Fruit fly (Drosophila melanogaster): Measurements from ENCODE around the gene CG3288.
A peak's percentile ranks its signal among the peaks of the same experiment; 100 is the strongest.

CG3288 gene

dm6 chr3L:20826950-20827910 lies 8.8 kb upstream of the CG3288 start (continued):
- TF ChIP-seq Ravus (GFP tag; IDR thresholded peaks at IDR 0.05) = no peak
- TF ChIP-seq Abd-B (GFP tag; optimal IDR thresholded peaks at IDR 0.05) = no peak
- TF ChIP-seq CG9932 (GFP tag; IDR thresholded peaks at IDR 0.05) = no peak
- no peak for TF ChIP-seq Elba2 (GFP tag; optimal IDR thresholded peaks at IDR 0.05)
- TF ChIP-seq org-1 (GFP tag; optimal IDR thresholded peaks at IDR 0.05) = no peak
- no peak for TF ChIP-seq gfzf (GFP tag; optimal IDR thresholded peaks at IDR 0.05)
- TF ChIP-seq slp2 (GFP tag; optimal IDR thresholded peaks at IDR 0.05) = no peak
- TF ChIP-seq Hmx (GFP tag; optimal IDR thresholded peaks at IDR 0.05) = no peak
- TF ChIP-seq schlank (tag; optimal IDR thresholded peaks at IDR 0.05) = no peak
- TF ChIP-seq zen (tag; optimal IDR thresholded peaks at IDR 0.05) = no peak
- peak; percentile 43; the same call in 1 of the 3 replicates for TF ChIP-seq tgo (GFP tag; IDR thresholded peaks at IDR 0.05)
- TF ChIP-seq Taf1 (GFP tag; IDR thresholded peaks at IDR 0.05) = 0 out of 2 replicates have a peak, but pooled peaks have one; percentile 12
- TF ChIP-seq CG6765 (GFP tag; optimal IDR thresholded peaks at IDR 0.05) = no peak
- TF ChIP-seq CG18764 (GFP tag; optimal IDR thresholded peaks at IDR 0.05) = no peak
- no peak for TF ChIP-seq CG18599 (GFP tag; optimal IDR thresholded peaks at IDR 0.05)
- no peak for TF ChIP-seq CG12219 (GFP tag; optimal IDR thresholded peaks at IDR 0.05)
- peak; percentile 26 for TF ChIP-seq Sox102F (GFP tag; optimal IDR thresholded peaks at IDR 0.05)
- no peak for TF ChIP-seq CG17186 (GFP tag; optimal IDR thresholded peaks at IDR 0.05)
- TF ChIP-seq CG13775 (GFP tag; optimal IDR thresholded peaks at IDR 0.05) = no peak
- TF ChIP-seq Meics (GFP tag; optimal IDR thresholded peaks at IDR 0.05) = peak; percentile 40
- TF ChIP-seq sqz (GFP tag; optimal IDR thresholded peaks at IDR 0.05) = no peak
- TF ChIP-seq bcd (GFP tag; optimal IDR thresholded peaks at IDR 0.05) = no peak
- peak; percentile 39; the same call in 1 of the 3 replicates for TF ChIP-seq CG11695 (GFP tag; IDR thresholded peaks at IDR 0.05)
- peak; percentile 46 for TF ChIP-seq CG9727 (GFP tag; optimal IDR thresholded peaks at IDR 0.05)
- TF ChIP-seq CG14441 (GFP tag; IDR thresholded peaks at IDR 0.05) = 0 out of 2 replicates have a peak, but pooled peaks have one; percentile 36
- no peak for TF ChIP-seq CG15601 (tag; optimal IDR thresholded peaks at IDR 0.05)
- no peak for TF ChIP-seq CG2199 (GFP tag; IDR thresholded peaks at IDR 0.05)
- no peak for TF ChIP-seq Dek (tag; optimal IDR thresholded peaks at IDR 0.05)
- TF ChIP-seq CG34224 (GFP tag; IDR thresholded peaks at IDR 0.05; ENCODE audit: partially characterized antibody) = no peak
- TF ChIP-seq hth (optimal IDR thresholded peaks at IDR 0.05) = no peak
- TF ChIP-seq CG30431 (GFP tag; optimal IDR thresholded peaks at IDR 0.05) = no peak
- TF ChIP-seq sr (GFP tag; IDR thresholded peaks at IDR 0.05) = no peak
- TF ChIP-seq Sry-β (GFP tag; optimal IDR thresholded peaks at IDR 0.05) = no peak
- no peak for TF ChIP-seq CG4282 (GFP tag; optimal IDR thresholded peaks at IDR 0.05)
- no peak for TF ChIP-seq CG1647 (GFP tag; optimal IDR thresholded peaks at IDR 0.05)
- TF ChIP-seq CG17328 (GFP tag; IDR thresholded peaks at IDR 0.05) = no peak
- no peak for TF ChIP-seq CG10274 (GFP tag; optimal IDR thresholded peaks at IDR 0.05)
- no peak for TF ChIP-seq dm (GFP tag; optimal IDR thresholded peaks at IDR 0.05)
- peak; percentile 19 for TF ChIP-seq cwo (GFP tag; optimal IDR thresholded peaks at IDR 0.05)
- no peak for TF ChIP-seq HHEX (GFP tag; optimal IDR thresholded peaks at IDR 0.05)
- no peak for TF ChIP-seq CG16813 (GFP tag; IDR thresholded peaks at IDR 0.05; ENCODE audit: partially characterized antibody)
- TF ChIP-seq mam (GFP tag; optimal IDR thresholded peaks at IDR 0.05) = peak; percentile 29
- TF ChIP-seq Usf (GFP tag; optimal IDR thresholded peaks at IDR 0.05) = no peak
- no peak for TF ChIP-seq Lhr (GFP tag; optimal IDR thresholded peaks at IDR 0.05)
- no peak for TF ChIP-seq prd (optimal IDR thresholded peaks at IDR 0.05)
- no peak for TF ChIP-seq prd (GFP tag; IDR thresholded peaks at IDR 0.05)
- TF ChIP-seq mld (GFP tag; IDR thresholded peaks at IDR 0.05; ENCODE audit: partially characterized antibody) = no peak
- no peak for TF ChIP-seq CG1792 (GFP tag; optimal IDR thresholded peaks at IDR 0.05)
- no peak for TF ChIP-seq GATAe (GFP tag; conservative IDR thresholded peaks at IDR 0.05)
